Worm (Caenorhabditis elegans) whole organism, L1 larva: ENCODE results near the gene xol-1.

ENCODE experiments used
- C04F5.9 ChIP-seq: sonication (generic microtip); optimal IDR thresholded peaks from 2 replicates; lab custom pipeline; 2016; ENCODE audit warnings: missing genetic modification characterization, missing compliant biosample characterization
- F16B12.6 ChIP-seq: fragments of 150-350 bp; optimal IDR thresholded peaks from 2 replicates; lab custom pipeline; 2014; ENCODE audit warnings: missing biosample characterization, missing genetic modification characterization
- Y116A8C.19 ChIP-seq: sonication (generic microtip); optimal IDR thresholded peaks from 2 replicates; lab custom pipeline; 2016; ENCODE audit warnings: missing compliant biosample characterization, missing genetic modification characterization, borderline replicate concordance
- aly-2 ChIP-seq: fragments of 150-350 bp; optimal IDR thresholded peaks from 2 replicates; lab custom pipeline; 2014; ENCODE audit warnings: missing biosample characterization, missing genetic modification characterization
- ceh-82 ChIP-seq, 3 experiments: fragments of 150-350 bp in 1 of 3; sonication (generic microtip) in 2 of 3; optimal IDR thresholded peaks; 2 replicates each; lab custom pipeline; 2014 to 2017; ENCODE audit warnings: missing biosample characterization in 3 of 3, missing genetic modification characterization in 3 of 3
- ceh-88 ChIP-seq: fragments of 200-800 bp; sonication (Bioruptor generic); IDR thresholded peaks from 2 replicates; pipeline ENCODE4 v1.3.6; 2022; ENCODE audit warnings: missing genetic modification characterization, missing compliant biosample characterization
- ces-1 ChIP-seq: fragments of 150-350 bp; optimal IDR thresholded peaks from 2 replicates; lab custom pipeline; 2014; ENCODE audit warnings: missing biosample characterization, missing genetic modification reagents, missing genetic modification characterization
- dpl-1 ChIP-seq, 3 experiments: fragments of 150-350 bp in 2 of 3; sonication (generic microtip) in 1 of 3; optimal IDR thresholded peaks; 2 replicates each; lab custom pipeline; 2014 to 2017; ENCODE audit warnings: missing biosample characterization in 3 of 3, missing genetic modification characterization in 3 of 3, missing genetic modification reagents in 3 of 3
- efl-1 ChIP-seq, 4 experiments: fragments of 150-350 bp; optimal IDR thresholded peaks in 3 of 4; peaks in 1 of 4; 1 replicate in 1 of 4; 2 replicates in 3 of 4; lab custom pipeline; 2014; ENCODE audit warnings: missing biosample characterization in 2 of 4, missing genetic modification characterization in 2 of 4, missing genetic modification reagents in 2 of 4
- egl-13 ChIP-seq: sonication (generic microtip); optimal IDR thresholded peaks from 2 replicates; lab custom pipeline; 2016; ENCODE audit warnings: missing genotype, missing genetic modification reagents, missing genetic modification characterization, missing compliant biosample characterization
- egl-27 ChIP-seq, 2 experiments: fragments of 150-350 bp in 1 of 2; sonication (generic microtip); optimal IDR thresholded peaks; 3 replicates each; lab custom pipeline; 2017 to 2018; ENCODE audit warnings: missing biosample characterization in 2 of 2, missing genetic modification characterization in 2 of 2, missing genetic modification reagents in 2 of 2
- ets-5 ChIP-seq: fragments of 200-800 bp; sonication (Bioruptor generic); IDR thresholded peaks from 2 replicates; pipeline ENCODE4 v1.3.6; 2022; ENCODE audit warnings: missing genetic modification characterization, missing compliant biosample characterization
- fkh-4 ChIP-seq: sonication (generic microtip); optimal IDR thresholded peaks from 2 replicates; lab custom pipeline; 2016; ENCODE audit warnings: missing compliant biosample characterization, missing genetic modification characterization, borderline replicate concordance
- hlh-17 ChIP-seq: fragments of 200-800 bp; sonication (Bioruptor generic); optimal IDR thresholded peaks from 2 replicates; lab custom pipeline; 2018; ENCODE audit warnings: missing genetic modification characterization, mild to moderate bottlenecking, missing compliant biosample characterization, moderate library complexity, borderline replicate concordance
- hlh-4 ChIP-seq: sonication (generic microtip); optimal IDR thresholded peaks from 2 replicates; lab custom pipeline; 2016; ENCODE audit warnings: mild to moderate bottlenecking, missing genetic modification characterization, missing compliant biosample characterization
- hpl-2 ChIP-seq: fragments of 150-350 bp; optimal IDR thresholded peaks from 2 replicates; lab custom pipeline; 2014; ENCODE audit warnings: missing biosample characterization, missing genetic modification reagents, missing genetic modification characterization
- jun-1 ChIP-seq: fragments of 150-350 bp; optimal IDR thresholded peaks from 2 replicates; lab custom pipeline; 2014; ENCODE audit warnings: missing biosample characterization, missing genetic modification reagents, missing genetic modification characterization
- lin-13 ChIP-seq: fragments of 150-350 bp; optimal IDR thresholded peaks from 2 replicates; lab custom pipeline; 2014; ENCODE audit warnings: missing biosample characterization, missing genetic modification reagents, missing genetic modification characterization
- lin-15B ChIP-seq: fragments of 150-350 bp; sonication (generic microtip); optimal IDR thresholded peaks from 3 replicates; lab custom pipeline; 2014; ENCODE audit warnings: missing biosample characterization, missing genetic modification characterization
- lsy-2 ChIP-seq, 2 experiments: fragments of 150-350 bp; optimal IDR thresholded peaks; 2 replicates each; lab custom pipeline; 2014; ENCODE audit warnings: missing biosample characterization in 2 of 2, missing genetic modification characterization in 2 of 2
- mab-9 ChIP-seq: fragments of 200-800 bp; sonication (Bioruptor generic); IDR thresholded peaks from 2 replicates; pipeline ENCODE4 v1.3.6; 2022; ENCODE audit warnings: missing genetic modification reagents, missing genetic modification characterization, missing compliant biosample characterization
- mep-1 ChIP-seq: fragments of 150-350 bp; optimal IDR thresholded peaks from 2 replicates; lab custom pipeline; 2014; ENCODE audit warnings: missing biosample characterization, missing genetic modification characterization
- nhr-11 ChIP-seq: fragments of 150-350 bp; optimal IDR thresholded peaks from 2 replicates; lab custom pipeline; 2014; ENCODE audit warnings: missing biosample characterization, missing genetic modification characterization
- nhr-12 ChIP-seq: sonication (generic microtip); optimal IDR thresholded peaks from 2 replicates; lab custom pipeline; 2017; ENCODE audit warnings: missing biosample characterization, missing genetic modification characterization
- nhr-19 ChIP-seq: fragments of 200-800 bp; sonication (Bioruptor generic); conservative IDR thresholded peaks from 2 replicates; pipeline ENCODE4 v1.3.6; 2022; ENCODE audit warnings: missing genetic modification characterization, missing compliant biosample characterization
- nhr-237 ChIP-seq: fragments of 150-350 bp; optimal IDR thresholded peaks from 2 replicates; lab custom pipeline; 2014; ENCODE audit warnings: missing biosample characterization, missing genetic modification characterization
- nhr-28 ChIP-seq: fragments of 150-350 bp; optimal IDR thresholded peaks from 2 replicates; lab custom pipeline; 2014; ENCODE audit warnings: missing biosample characterization, missing genetic modification characterization
- nhr-47 ChIP-seq: sonication (generic microtip); optimal IDR thresholded peaks from 2 replicates; lab custom pipeline; 2016; ENCODE audit warnings: mild to moderate bottlenecking, missing genetic modification characterization, moderate library complexity, missing compliant biosample characterization
- nhr-76 ChIP-seq: sonication (generic microtip); optimal IDR thresholded peaks from 2 replicates; lab custom pipeline; 2017; ENCODE audit warnings: missing biosample characterization, missing genetic modification characterization
- nhr-90 ChIP-seq: sonication (generic microtip); optimal IDR thresholded peaks from 2 replicates; lab custom pipeline; 2016; ENCODE audit warnings: mild to moderate bottlenecking, missing genetic modification characterization, missing compliant biosample characterization; ENCODE audit not compliant: poor library complexity
- pag-3 ChIP-seq: sonication (generic microtip); optimal IDR thresholded peaks from 2 replicates; lab custom pipeline; 2017; ENCODE audit warnings: missing genetic modification characterization, mild to moderate bottlenecking, missing compliant biosample characterization, antibody characterized with exemption, borderline replicate concordance; ENCODE audit not compliant: insufficient read depth
- snpc-4 ChIP-seq: fragments of 150-350 bp; optimal IDR thresholded peaks from 2 replicates; lab custom pipeline; 2014; ENCODE audit warnings: missing biosample characterization, missing genetic modification characterization
- snu-23 ChIP-seq: sonication (generic microtip); optimal IDR thresholded peaks from 2 replicates; lab custom pipeline; 2016; ENCODE audit warnings: missing genetic modification characterization, missing compliant biosample characterization
- sox-4 ChIP-seq: sonication (generic microtip); optimal IDR thresholded peaks from 2 replicates; lab custom pipeline; 2016; ENCODE audit warnings: missing genetic modification characterization, missing compliant biosample characterization
- sptf-1 ChIP-seq: fragments of 150-350 bp; optimal IDR thresholded peaks from 2 replicates; lab custom pipeline; 2014; ENCODE audit warnings: missing biosample characterization, missing genetic modification characterization
- sup-37 ChIP-seq: fragments of 200-800 bp; sonication (Bioruptor generic); optimal IDR thresholded peaks from 2 replicates; lab custom pipeline; 2018; ENCODE audit warnings: mild to moderate bottlenecking, missing genetic modification characterization, missing compliant biosample characterization
- swsn-7 ChIP-seq: sonication (generic microtip); optimal IDR thresholded peaks from 2 replicates; lab custom pipeline; 2016; ENCODE audit warnings: missing genetic modification characterization, missing compliant biosample characterization
- tlp-1 ChIP-seq: fragments of 150-350 bp; optimal IDR thresholded peaks from 2 replicates; lab custom pipeline; 2014; ENCODE audit warnings: missing biosample characterization, missing genetic modification characterization
- unc-30 ChIP-seq: sonication (generic microtip); optimal IDR thresholded peaks from 2 replicates; lab custom pipeline; 2017; ENCODE audit warnings: missing biosample characterization, missing genetic modification characterization
- unc-62 ChIP-seq: fragments of 150-350 bp; optimal IDR thresholded peaks from 2 replicates; lab custom pipeline; 2014; ENCODE audit warnings: missing biosample characterization, missing genetic modification reagents, missing genetic modification characterization
- unc-86 ChIP-seq: sonication (generic microtip); optimal IDR thresholded peaks from 2 replicates; lab custom pipeline; 2016; ENCODE audit warnings: missing genetic modification characterization, missing compliant biosample characterization
- unc-98 ChIP-seq: fragments of 200-800 bp; sonication (Bioruptor generic); IDR thresholded peaks from 2 replicates; pipeline ENCODE4 v1.3.6; 2022; ENCODE audit warnings: missing genetic modification characterization, missing compliant biosample characterization
- zag-1 ChIP-seq: fragments of 150-350 bp; optimal IDR thresholded peaks from 2 replicates; lab custom pipeline; 2014; ENCODE audit warnings: missing biosample characterization, missing genetic modification characterization
- ztf-11 ChIP-seq, 2 experiments: sonication (generic microtip); optimal IDR thresholded peaks; 2 replicates each; lab custom pipeline; 2016 to 2017; ENCODE audit warnings: missing genetic modification characterization in 2 of 2, missing biosample characterization in 1 of 2, missing compliant biosample characterization in 1 of 2

Gene xol-1

ce11 chrX:8021609-8022008, 19.5 kb upstream of the xol-1 start (continued):
- peak; percentile 61 for TF ChIP-seq jun-1 (tag; lab: Kevin White, UChicago)
- TF ChIP-seq aly-2 (tag; lab: Kevin White, UChicago): no peak
- no peak for TF ChIP-seq F16B12.6 (tag; lab: Kevin White, UChicago)
- no peak for TF ChIP-seq nhr-28
- no peak for TF ChIP-seq egl-27 (tag; optimal IDR thresholded peaks at IDR 0.05; lab: Kevin White, UChicago)
- TF ChIP-seq lsy-2 (tag; optimal IDR thresholded peaks at IDR 0.05; lab: Kevin White, UChicago): peak; percentile 78 to 79
- TF ChIP-seq fkh-4 (tag; lab: Kevin White, UChicago): peak; percentile 61
- TF ChIP-seq unc-86 (tag; lab: Kevin White, UChicago): peak; percentile 88
- no peak for TF ChIP-seq nhr-237 (tag; lab: Kevin White, UChicago)
- TF ChIP-seq hlh-4 (tag; lab: Kevin White, UChicago): no peak
- peak; percentile 88 for TF ChIP-seq nhr-19
- no peak for TF ChIP-seq pag-3
- TF ChIP-seq tlp-1: no peak
- TF ChIP-seq nhr-47 (tag; lab: Kevin White, UChicago): peak; percentile 92
- TF ChIP-seq sox-4 (tag; lab: Kevin White, UChicago): peak; percentile 91
- peak in 1 of 2 experiments; percentile 62 for TF ChIP-seq ztf-11 (tag; optimal IDR thresholded peaks at IDR 0.05; lab: Kevin White, UChicago)
- peak; percentile 87 for TF ChIP-seq snu-23 (GFP tag; lab: Kevin White, UChicago)
- peak; percentile 52; the same call in 1 of the 2 replicates for TF ChIP-seq unc-98 (GFP tag; lab: Robert Waterston, UW)
- peak; percentile 89 for TF ChIP-seq egl-13
- TF ChIP-seq ceh-88 (GFP tag; lab: Robert Waterston, UW): peak; percentile 75
- no peak for TF ChIP-seq unc-62 (GFP tag; lab: Kevin White, UChicago)
- TF ChIP-seq hlh-17 (GFP tag; lab: Kevin White, UChicago): no peak
- TF ChIP-seq swsn-7 (tag; lab: Kevin White, UChicago): peak; percentile 87
- TF ChIP-seq mab-9: peak; percentile 40; the same call in 1 of the 2 replicates
- peak; percentile 26 for TF ChIP-seq snpc-4 (tag; lab: Kevin White, UChicago)
- peak; percentile 3 to 42 (median 31) for TF ChIP-seq dpl-1 (GFP tag; optimal IDR thresholded peaks at IDR 0.05; lab: Kevin White, UChicago)
- no peak for TF ChIP-seq ets-5
- TF ChIP-seq nhr-11: peak; percentile 88
- TF ChIP-seq Y116A8C.19 (tag; lab: Kevin White, UChicago): no peak
- no peak for TF ChIP-seq sptf-1 (tag; lab: Kevin White, UChicago)
- TF ChIP-seq ceh-82 (tag; optimal IDR thresholded peaks at IDR 0.05; lab: Kevin White, UChicago): peak; percentile 40 to 51 (median 50)
- TF ChIP-seq unc-30 (tag; lab: Kevin White, UChicago): no peak
- peak; percentile 7 for TF ChIP-seq C04F5.9 (tag; lab: Kevin White, UChicago)
- TF ChIP-seq sup-37 (GFP tag; lab: Kevin White, UChicago): peak; percentile 14
- TF ChIP-seq lin-15B (tag; lab: Kevin White, UChicago): no peak
- peak; percentile 63 for TF ChIP-seq lin-13 (GFP tag; lab: Kevin White, UChicago)
- TF ChIP-seq nhr-90 (tag; lab: Kevin White, UChicago): peak; percentile 54
- peak; percentile 31 to 45 for TF ChIP-seq efl-1 (optimal IDR thresholded peaks at IDR 0.05; lab: Kevin White, UChicago)
- TF ChIP-seq efl-1 (GFP tag; optimal IDR thresholded peaks at IDR 0.05 in 1 of 2; lab: Kevin White, UChicago): peak; percentile 49 to 94
- TF ChIP-seq nhr-12 (tag; lab: Kevin White, UChicago): no peak
- TF ChIP-seq hpl-2 (GFP tag; lab: Kevin White, UChicago): no peak
- no peak for TF ChIP-seq zag-1
- peak; percentile 66 for TF ChIP-seq mep-1 (tag; lab: Kevin White, UChicago)
- TF ChIP-seq nhr-76 (tag; lab: Kevin White, UChicago): no peak
- no peak for TF ChIP-seq ces-1 (GFP tag; lab: Kevin White, UChicago)
